Fruit fly (Drosophila melanogaster) whole organism, adult: ENCODE measurements around the gene CG13384.

Experiments used
- CG11617 ChIP-seq: fragments of 200-800 bp; sonication (Bioruptor generic); optimal IDR thresholded peaks from 2 replicates; lab custom pipeline; 2017; ENCODE audit warnings: mild to moderate bottlenecking, missing biosample characterization, missing genetic modification reagents, missing genetic modification characterization
- CG14711 ChIP-seq: fragments of 200-800 bp; sonication (Bioruptor generic); optimal IDR thresholded peaks from 2 replicates; lab custom pipeline; 2018; ENCODE audit warnings: missing biosample characterization, mild to moderate bottlenecking, missing genetic modification characterization, moderate library complexity
- CG1620 ChIP-seq: fragments of 200-800 bp; sonication (Bioruptor generic); optimal IDR thresholded peaks from 2 replicates; lab custom pipeline; 2016; ENCODE audit warnings: missing biosample characterization, missing genetic modification characterization
- CG33017 ChIP-seq: fragments of 200-800 bp; sonication (Bioruptor generic); optimal IDR thresholded peaks from 2 replicates; lab custom pipeline; 2018; ENCODE audit warnings: missing biosample characterization, mild to moderate bottlenecking, missing genetic modification characterization, moderate library complexity
- CG5204 ChIP-seq: fragments of 200-800 bp; sonication (Bioruptor generic); optimal IDR thresholded peaks from 2 replicates; lab custom pipeline; 2016; ENCODE audit warnings: missing biosample characterization, missing genetic modification characterization
- CG7045 ChIP-seq: fragments of 200-800 bp; sonication (Bioruptor generic); optimal IDR thresholded peaks from 2 replicates; lab custom pipeline; 2017; ENCODE audit warnings: missing biosample characterization, mild to moderate bottlenecking, missing genetic modification characterization
- Hr96 ChIP-seq: fragments of 200-800 bp; sonication (Bioruptor generic); optimal IDR thresholded peaks from 2 replicates; lab custom pipeline; 2016; ENCODE audit warnings: missing biosample characterization, missing genetic modification characterization
- bab1 ChIP-seq: fragments of 200-800 bp; sonication (Bioruptor generic); optimal IDR thresholded peaks from 3 replicates; lab custom pipeline; 2019; ENCODE audit warnings: missing biosample characterization, mild to moderate bottlenecking, missing genetic modification characterization, moderate library complexity
- cnc ChIP-seq, 2 experiments: fragments of >200 bp; optimal IDR thresholded peaks; 2 replicates each; lab custom pipeline; 2017
- kay ChIP-seq: fragments of 200-800 bp; sonication (Bioruptor generic); peaks from one replicate; lab custom pipeline; 2016; ENCODE audit warnings: missing biosample characterization, missing genetic modification characterization, borderline replicate concordance
- pad ChIP-seq: fragments of 200-800 bp; sonication (Bioruptor generic); optimal IDR thresholded peaks from 3 replicates; lab custom pipeline; 2017; ENCODE audit warnings: missing biosample characterization, missing genetic modification characterization, mild to moderate bottlenecking, moderate library complexity, missing genetic modification reagents
- toe ChIP-seq: fragments of 200-800 bp; sonication (Bioruptor generic); optimal IDR thresholded peaks from 2 replicates; lab custom pipeline; 2016; ENCODE audit warnings: missing biosample characterization, missing genetic modification characterization

dm6 chr2L:8425962-8426759, 41.9 kb downstream of the CG13384 start:
- TF ChIP-seq pad (GFP tag; lab: Kevin White, UChicago) (no peak), Hr96 (GFP tag; lab: Kevin White, UChicago) (no peak), CG5204 (GFP tag; lab: Kevin White, UChicago) (no peak), cnc (optimal IDR thresholded peaks at IDR 0.05; lab: Kevin White, UChicago) (no peak), toe (GFP tag; lab: Kevin White, UChicago) (no peak), bab1 (peak; percentile 30), CG33017 (tag; lab: Kevin White, UChicago) (peak; percentile 42), CG11617 (GFP tag; lab: Kevin White, UChicago) (no peak), kay (peak; percentile 92), CG14711 (peak; percentile 5), CG7045 (GFP tag; lab: Kevin White, UChicago) (no peak), CG1620 (GFP tag; lab: Kevin White, UChicago) (no peak)
